Worm (Caenorhabditis elegans): ENCODE data around the gene asp-1.

DNA sequence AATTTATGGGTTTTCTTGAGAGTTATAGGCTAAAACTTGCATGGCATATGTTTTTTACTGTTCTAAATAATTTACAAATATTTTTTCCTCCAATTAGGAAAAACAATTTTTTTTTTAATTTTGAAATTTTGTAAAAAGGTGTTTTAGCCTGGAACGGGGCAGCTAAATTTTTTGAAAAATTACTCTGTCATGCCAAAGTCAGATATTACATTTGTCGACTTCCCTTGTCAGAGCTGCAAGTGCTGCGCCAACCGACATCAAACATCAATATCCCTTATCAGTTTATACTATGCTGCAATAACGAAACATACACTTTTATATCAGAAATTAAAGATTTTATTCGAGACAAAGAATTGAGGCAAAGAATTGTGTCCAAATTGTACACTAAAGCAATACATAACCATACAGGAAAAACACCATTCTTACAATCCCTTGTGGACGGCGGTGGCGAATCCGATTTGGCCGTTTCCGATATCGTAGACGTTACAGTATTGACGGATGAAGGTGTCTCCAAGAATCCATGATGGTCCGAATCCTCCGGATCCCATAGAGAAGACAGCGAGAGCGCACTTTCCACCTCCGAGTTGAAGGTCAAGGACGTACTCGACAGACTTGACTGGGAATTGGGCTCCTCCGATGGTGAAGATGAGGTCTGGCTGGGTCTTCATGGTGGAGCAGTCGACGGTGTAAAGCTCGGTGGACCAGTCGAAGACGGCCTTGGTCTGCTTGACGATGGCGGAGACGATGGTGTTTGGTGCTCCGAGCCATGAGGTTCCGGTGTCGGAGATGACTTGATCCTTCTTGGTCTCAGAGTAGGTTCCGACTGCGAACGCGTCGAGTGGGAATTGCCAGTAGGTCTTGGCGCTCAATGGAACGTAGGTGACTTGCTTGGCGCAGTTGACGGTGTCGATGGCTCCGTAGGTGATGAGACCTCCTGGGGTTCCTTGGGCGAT is 1.1 kb downstream of the asp-1 start:
- TF ChIP-seq cog-1 (tag; optimal IDR thresholded peaks at IDR 0.05): no peak
- TF ChIP-seq flt-1 (GFP tag; IDR thresholded peaks at IDR 0.05): no peak
- TF ChIP-seq ztf-23 (GFP tag; IDR thresholded peaks at IDR 0.05): no peak
- TF ChIP-seq tab-1 (GFP tag; IDR thresholded peaks at IDR 0.05): 0 out of 2 replicates have a peak, but pooled peaks have one; percentile 18
- TF ChIP-seq ztf-29 (GFP tag; IDR thresholded peaks at IDR 0.05): no peak
- no peak for TF ChIP-seq med-1 (GFP tag; optimal IDR thresholded peaks at IDR 0.05; ENCODE audit: insufficient read depth)
- TF ChIP-seq klf-2 (GFP tag; conservative IDR thresholded peaks at IDR 0.05): no peak
- no peak for TF ChIP-seq ref-1 (GFP tag; conservative IDR thresholded peaks at IDR 0.05)

Measured in whole organism, midembryonic.